Worm (Caenorhabditis elegans) whole organism, L2 larva: ENCODE data around the gene clec-228.

Experiments
- ama-1 ChIP-seq: fragments of 150-350 bp; optimal IDR thresholded peaks from 2 replicates; lab custom pipeline; 2018; ENCODE audit warnings: inconsistent platforms
- ceh-82 ChIP-seq: fragments of 150-350 bp; optimal IDR thresholded peaks from 2 replicates; lab custom pipeline; 2014; ENCODE audit warnings: missing biosample characterization, missing genetic modification characterization
- mab-5 ChIP-seq: fragments of 150-350 bp; optimal IDR thresholded peaks from 2 replicates; lab custom pipeline; 2014; ENCODE audit warnings: missing biosample characterization, missing genetic modification characterization
- nhr-11 ChIP-seq: fragments of 150-350 bp; optimal IDR thresholded peaks from 2 replicates; lab custom pipeline; 2014; ENCODE audit warnings: missing biosample characterization, missing genetic modification characterization
- nhr-129 ChIP-seq: fragments of 150-350 bp; optimal IDR thresholded peaks from 2 replicates; lab custom pipeline; 2014; ENCODE audit warnings: missing biosample characterization, missing genetic modification characterization
- nhr-77 ChIP-seq: fragments of 150-350 bp; optimal IDR thresholded peaks from 2 replicates; lab custom pipeline; 2014; ENCODE audit warnings: missing biosample characterization, missing genetic modification characterization
- skn-1 ChIP-seq: sonication (generic microtip); optimal IDR thresholded peaks from 2 replicates; lab custom pipeline; 2017; ENCODE audit warnings: missing biosample characterization, missing genetic modification characterization
- sma-3 ChIP-seq: sonication (generic microtip); optimal IDR thresholded peaks from 2 replicates; lab custom pipeline; 2016; ENCODE audit warnings: missing genetic modification reagents, missing genetic modification characterization, missing compliant biosample characterization
- sma-9 ChIP-seq, 2 experiments: fragments of 150-350 bp in 1 of 2; sonication (generic microtip) in 1 of 2; optimal IDR thresholded peaks; 2 replicates each; lab custom pipeline; 2014 to 2016; ENCODE audit warnings: missing genetic modification characterization in 2 of 2, mild to moderate bottlenecking in 1 of 2, missing biosample characterization in 1 of 2, missing compliant biosample characterization in 1 of 2, missing genetic modification reagents in 1 of 2, moderate library complexity in 1 of 2
- unc-39 ChIP-seq: fragments of 150-350 bp; optimal IDR thresholded peaks from 2 replicates; lab custom pipeline; 2014; ENCODE audit warnings: missing biosample characterization, missing genetic modification characterization
- unc-62 ChIP-seq: fragments of 150-350 bp; optimal IDR thresholded peaks from 2 replicates; lab custom pipeline; 2014; ENCODE audit warnings: missing biosample characterization, missing genetic modification reagents, missing genetic modification characterization
- zag-1 ChIP-seq: fragments of 150-350 bp; optimal IDR thresholded peaks from 2 replicates; lab custom pipeline; 2014; ENCODE audit warnings: missing biosample characterization, missing genetic modification characterization
- ztf-11 ChIP-seq: sonication (generic microtip); optimal IDR thresholded peaks from 2 replicates; lab custom pipeline; 2017; ENCODE audit warnings: missing biosample characterization, missing genetic modification characterization

ce11 chrV:15369707-15370106 lies 30.4 kb upstream of the clec-228 start, which contains the start of gene nhr-269:
- no peak for TF ChIP-seq mab-5
- TF ChIP-seq ceh-82 (tag; lab: Kevin White, UChicago), result no peak
- no peak for TF ChIP-seq nhr-11 (tag; lab: Kevin White, UChicago)
- no peak for TF ChIP-seq sma-3 (GFP tag; lab: Kevin White, UChicago)
- TF ChIP-seq ama-1, result no peak
- no peak for TF ChIP-seq zag-1 (tag; lab: Kevin White, UChicago)
- TF ChIP-seq nhr-77 (tag; lab: Kevin White, UChicago), result no peak
- TF ChIP-seq nhr-129 (tag; lab: Kevin White, UChicago), result no peak
- TF ChIP-seq skn-1 (tag; lab: Kevin White, UChicago), result no peak
- no peak for TF ChIP-seq sma-9 (GFP tag; optimal IDR thresholded peaks at IDR 0.05; lab: Kevin White, UChicago)
- TF ChIP-seq sma-9 (tag; optimal IDR thresholded peaks at IDR 0.05; lab: Kevin White, UChicago), result no peak
- no peak for TF ChIP-seq ztf-11
- no peak for TF ChIP-seq unc-39
- TF ChIP-seq unc-62 (GFP tag; lab: Kevin White, UChicago), result no peak
